Fruit fly (Drosophila melanogaster) Kc167 (cell line): ENCODE measurements around the gene Desat2.

Source experiments
- Myc ChIP-seq: fragments of >200 bp; optimal IDR thresholded peaks from 2 replicates; lab custom pipeline; 2017; ENCODE audit warnings: missing external identifiers
- Sin3A ChIP-seq: fragments of >200 bp; optimal IDR thresholded peaks from 2 replicates; lab custom pipeline; 2018; ENCODE audit warnings: missing external identifiers
- h ChIP-seq: fragments of >200 bp; optimal IDR thresholded peaks from 3 replicates; lab custom pipeline; 2018; ENCODE audit warnings: missing external identifiers
- insv ChIP-seq: fragments of >200 bp; optimal IDR thresholded peaks from 3 replicates; lab custom pipeline; 2018; ENCODE audit warnings: missing external identifiers
- psq ChIP-seq: fragments of >200 bp; optimal IDR thresholded peaks from 2 replicates; lab custom pipeline; 2017; ENCODE audit warnings: missing external identifiers
- ttk ChIP-seq: sonication (Bioruptor generic); optimal IDR thresholded peaks from 2 replicates; lab custom pipeline; 2017; ENCODE audit warnings: missing external identifiers

Desat2 gene

DNA sequence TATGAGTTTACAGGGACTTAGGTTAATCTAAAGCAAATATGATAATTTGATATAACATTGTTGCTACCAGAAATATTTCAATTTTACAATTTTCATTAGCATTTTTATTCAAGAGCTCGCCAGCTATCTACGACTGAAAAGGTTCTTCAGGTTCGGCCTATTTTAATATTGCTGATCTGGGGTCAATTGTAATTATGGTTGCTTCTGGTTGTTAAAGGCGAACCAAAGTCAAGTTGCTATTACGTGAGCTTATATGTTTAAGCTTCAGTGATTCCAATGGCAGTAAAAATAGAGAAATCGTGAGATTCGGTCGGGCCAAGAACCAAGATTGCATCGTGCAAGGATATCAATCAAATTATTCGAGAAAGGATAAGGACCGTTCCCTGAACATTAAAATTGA lies at the start of gene Desat2:
Gene Desat2 (plus strand): TSS at position 301 of the 400 bp plus-strand sequence.
- no peak for TF ChIP-seq psq
- TF ChIP-seq Myc (lab: Kevin White, UChicago), result no peak
- TF ChIP-seq insv (lab: Kevin White, UChicago), result no peak
- TF ChIP-seq h (lab: Kevin White, UChicago), result no peak
- TF ChIP-seq ttk, result no peak
- no peak for TF ChIP-seq Sin3A (lab: Kevin White, UChicago)

dm6 chr3R:12386965-12387364 lies 49.1 kb upstream of the Desat2 start, which contains the start of gene CG33098:
Gene CG33098, plus strand, starts transcription at chr3R:12387188.
- TF ChIP-seq ttk, result no peak
- TF ChIP-seq Sin3A (lab: Kevin White, UChicago), result no peak
- no peak for TF ChIP-seq psq
- no peak for TF ChIP-seq h (lab: Kevin White, UChicago)
- no peak for TF ChIP-seq Myc (lab: Kevin White, UChicago)
- TF ChIP-seq insv (lab: Kevin White, UChicago), result no peak

dm6 chr3R:12395880-12396279 lies 40.2 kb upstream of the Desat2 start, which contains the start of the genes CG10096 and CG10097:
Gene CG10096, minus strand, starts transcription at chr3R:12395980.
Gene CG10097, minus strand, starts transcription at chr3R:12395980.
- no peak for TF ChIP-seq insv (lab: Kevin White, UChicago)
- TF ChIP-seq psq, result no peak

DNA sequence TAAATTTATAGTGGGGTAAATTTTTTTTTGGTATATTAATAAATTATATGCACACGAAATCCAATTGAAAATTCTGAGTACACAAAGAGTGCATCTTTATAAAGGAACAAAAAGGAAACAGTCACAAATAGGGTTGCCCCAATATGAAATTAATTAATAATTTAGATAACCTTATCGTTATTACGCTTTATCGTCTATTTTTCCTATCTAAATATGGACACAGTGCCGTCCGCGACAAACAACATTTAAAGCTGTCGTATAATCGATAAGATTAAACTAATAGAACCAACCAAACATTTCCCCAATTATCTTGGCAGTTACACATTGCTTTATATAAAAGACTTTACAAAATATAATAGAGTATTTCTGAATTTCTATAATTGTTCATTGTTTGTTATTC lies 38.0 kb upstream of the Desat2 start:
- TF ChIP-seq Myc (lab: Kevin White, UChicago) (no peak), h (lab: Kevin White, UChicago) (no peak), psq (no peak), ttk (no peak), insv (lab: Kevin White, UChicago) (no peak), Sin3A (lab: Kevin White, UChicago) (no peak)

DNA sequence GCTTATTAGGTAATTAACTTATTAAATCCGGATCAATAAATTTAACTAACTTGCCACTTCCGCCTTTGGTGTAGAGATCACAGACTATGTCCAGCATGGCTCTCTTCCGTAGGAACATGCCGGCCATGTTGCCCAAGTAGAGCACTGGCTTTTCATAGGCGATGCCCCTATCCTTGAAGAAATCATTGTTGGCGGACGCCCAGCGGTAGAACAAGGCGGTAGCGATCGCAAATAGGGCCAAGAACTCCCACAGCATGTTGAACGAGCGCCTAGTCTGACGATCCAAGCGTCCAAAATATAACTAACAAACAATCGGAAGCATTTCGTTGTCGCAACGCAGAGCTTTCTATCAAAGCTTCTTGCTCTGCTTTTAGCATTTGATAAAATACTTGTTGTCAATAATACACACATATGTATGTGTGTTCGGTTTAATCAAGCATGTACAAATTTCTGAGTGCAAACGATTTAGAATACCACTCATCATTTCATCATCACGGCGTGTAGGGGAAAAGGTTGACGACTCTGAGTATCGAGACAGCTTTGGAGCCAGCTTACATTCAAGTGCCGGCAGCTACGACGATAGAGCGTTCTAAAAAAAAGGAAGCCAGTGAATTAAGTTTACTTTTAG lies 37.3 kb upstream of the Desat2 start, which contains the start of gene Cyp9f3:
Gene Cyp9f3 (minus strand): TSS at position 310 of the 628 bp plus-strand sequence.
- no peak for TF ChIP-seq Myc (lab: Kevin White, UChicago)
- no peak for TF ChIP-seq psq
- no peak for TF ChIP-seq Sin3A (lab: Kevin White, UChicago)
- no peak for TF ChIP-seq insv (lab: Kevin White, UChicago)
- TF ChIP-seq ttk, result no peak
- TF ChIP-seq h (lab: Kevin White, UChicago), result no peak

dm6 chr3R:12401672-12402296 lies 34.3 kb upstream of the Desat2 start, which contains the start of gene DNAlig3:
Gene DNAlig3, minus strand, starts transcription at chr3R:12401839.
- TF ChIP-seq h (lab: Kevin White, UChicago), result no peak
- TF ChIP-seq insv (lab: Kevin White, UChicago), result peak; percentile 84
- no peak for TF ChIP-seq Sin3A (lab: Kevin White, UChicago)

dm6 chr3R:12402935-12403334 lies 33.1 kb upstream of the Desat2 start:
- TF ChIP-seq Myc (lab: Kevin White, UChicago) (no peak), ttk (no peak), Sin3A (lab: Kevin White, UChicago) (no peak)

DNA sequence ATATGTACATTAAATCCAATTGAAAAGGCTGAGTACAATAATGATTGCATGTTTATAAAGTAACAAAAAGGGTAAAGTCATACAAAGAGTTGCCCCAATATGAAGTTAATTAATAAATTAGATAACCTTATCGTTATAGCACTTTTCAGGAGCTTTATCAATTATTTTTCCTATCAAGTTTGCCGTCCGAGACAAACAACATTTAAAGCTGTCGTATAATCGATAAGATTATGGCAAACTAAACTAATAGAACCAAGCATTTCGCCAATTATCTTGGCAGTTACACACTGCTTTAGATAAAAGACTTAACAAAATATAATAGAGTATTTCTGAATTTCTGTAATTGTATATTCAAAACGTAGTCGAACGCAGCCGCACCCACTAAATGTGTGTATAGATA lies 30.9 kb upstream of the Desat2 start:
- TF ChIP-seq psq (no peak), Sin3A (lab: Kevin White, UChicago) (no peak), h (lab: Kevin White, UChicago) (no peak), ttk (no peak), Myc (lab: Kevin White, UChicago) (no peak), insv (lab: Kevin White, UChicago) (no peak)

DNA sequence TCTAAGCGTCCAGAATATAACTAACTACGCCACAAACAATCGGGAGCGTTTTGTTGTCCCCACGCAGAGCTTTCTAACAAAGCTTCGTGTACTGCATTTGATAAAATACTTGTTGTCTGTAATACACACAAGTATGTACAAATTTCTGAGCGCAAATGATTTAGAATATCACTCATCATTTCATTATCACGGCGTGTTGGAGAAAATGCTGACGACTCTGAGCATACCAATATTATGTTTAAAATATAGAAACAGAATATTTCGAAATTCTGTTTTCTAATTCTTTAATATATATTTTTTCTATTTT lies 30.2 kb upstream of the Desat2 start, which contains the start of gene Cyp9f2:
Gene Cyp9f2 (minus strand): TSS at position 101 of the 307 bp plus-strand sequence.
- TF ChIP-seq insv (lab: Kevin White, UChicago) (no peak), h (lab: Kevin White, UChicago) (no peak), ttk (no peak), Myc (lab: Kevin White, UChicago) (no peak), Sin3A (lab: Kevin White, UChicago) (no peak), psq (no peak)

DNA sequence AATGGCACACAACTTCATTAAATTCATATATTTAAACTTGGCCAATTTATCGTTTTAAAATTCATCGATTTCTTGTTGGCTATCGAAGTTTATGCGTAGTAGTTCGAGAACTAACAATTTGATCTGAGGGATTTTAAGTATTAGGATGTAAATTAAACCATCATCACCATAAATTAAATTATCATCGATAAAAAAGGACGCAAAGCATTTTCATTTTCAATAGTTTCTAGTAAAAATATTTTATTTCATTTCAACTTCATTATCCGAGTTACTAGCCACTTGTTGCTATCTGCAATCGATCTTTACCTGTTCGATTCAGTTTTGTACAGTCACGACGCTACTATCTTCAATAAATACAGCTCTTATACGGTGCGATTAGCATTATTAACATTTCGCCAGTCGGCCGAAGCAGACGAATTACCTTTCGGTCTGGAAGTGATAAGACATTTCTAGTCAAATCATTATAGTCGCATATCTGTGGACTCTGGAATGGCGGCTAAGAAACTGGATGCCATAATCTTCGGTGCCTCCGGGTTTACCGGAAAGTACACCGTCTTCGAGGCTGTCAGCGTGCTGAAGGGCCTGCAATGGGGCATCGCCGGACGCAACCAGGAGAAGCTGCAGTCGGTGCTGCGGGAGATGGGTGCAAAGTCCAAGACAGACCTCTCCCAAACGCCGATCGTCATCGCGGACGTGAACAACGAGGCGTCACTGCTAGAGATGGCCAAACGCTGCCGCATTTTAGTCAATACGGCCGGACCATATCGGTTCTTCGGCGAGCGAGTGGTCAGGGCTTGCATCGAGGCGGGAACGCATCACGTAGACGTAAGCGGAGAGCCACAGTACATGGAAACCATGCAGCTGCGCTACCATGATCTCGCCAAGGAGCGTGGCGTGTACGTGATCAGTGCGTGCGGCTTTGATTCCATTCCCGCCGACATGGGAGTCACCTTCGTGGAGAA lies 29.5 kb upstream of the Desat2 start, which contains the start of gene CG5167:
Gene CG5167 (plus strand): TSS at position 298 of the 962 bp plus-strand sequence.
- TF ChIP-seq Sin3A (lab: Kevin White, UChicago) (no peak), insv (lab: Kevin White, UChicago) (no peak), psq (no peak), h (lab: Kevin White, UChicago) (no peak), ttk (no peak), Myc (lab: Kevin White, UChicago) (no peak)

DNA sequence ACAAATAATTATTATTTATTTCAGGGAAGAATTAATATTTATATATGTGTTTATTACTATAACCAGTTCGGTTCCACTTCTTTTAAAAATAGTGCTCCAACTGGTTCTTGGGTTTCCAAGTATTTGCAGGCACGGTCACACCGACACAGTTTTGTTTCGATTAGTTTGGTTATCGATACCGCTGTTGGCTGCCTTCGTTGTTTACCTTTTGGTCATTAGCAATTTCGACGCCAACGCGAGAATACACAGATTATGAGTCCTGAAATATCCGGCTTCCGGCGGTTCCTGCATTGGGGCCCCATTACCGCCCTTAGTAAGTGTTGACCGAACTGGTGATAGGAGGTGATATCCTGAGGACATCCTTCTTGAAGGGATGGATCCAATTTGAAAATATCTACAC lies 27.9 kb upstream of the Desat2 start, which contains the start of gene CG5196:
Gene CG5196 (plus strand): TSS at position 157 of the 400 bp plus-strand sequence.
- no peak for TF ChIP-seq Myc (lab: Kevin White, UChicago)
- TF ChIP-seq ttk, result no peak
- TF ChIP-seq h (lab: Kevin White, UChicago), result no peak
- TF ChIP-seq psq, result no peak

DNA sequence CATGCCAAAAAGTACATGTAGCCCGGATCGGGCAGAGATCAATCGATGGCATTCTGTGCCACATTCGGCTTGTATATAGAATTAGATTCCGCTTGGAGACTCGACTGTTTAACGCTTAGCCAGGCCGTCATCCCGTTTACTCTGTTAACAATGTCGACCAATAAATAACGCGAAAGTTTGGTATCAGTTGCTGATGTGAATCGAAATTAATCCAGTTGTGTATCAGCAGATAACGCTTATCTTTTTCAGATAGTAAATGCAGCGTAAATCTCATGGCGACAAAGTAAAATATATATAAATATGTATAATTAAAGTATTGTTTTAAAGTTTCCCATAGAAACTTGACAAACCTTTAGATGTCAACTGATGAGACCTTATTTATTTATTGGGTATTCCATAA lies 24.6 kb upstream of the Desat2 start:
- TF ChIP-seq Sin3A (lab: Kevin White, UChicago), result no peak
- no peak for TF ChIP-seq insv (lab: Kevin White, UChicago)
- no peak for TF ChIP-seq psq
- TF ChIP-seq ttk, result no peak
- TF ChIP-seq h (lab: Kevin White, UChicago), result no peak
- no peak for TF ChIP-seq Myc (lab: Kevin White, UChicago)
